Worm (Caenorhabditis elegans): ENCODE measurements around the gene K08F9.4.

Gene K08F9.4

ce11 chrV:15192377-15192776, 48.6 kb downstream of the K08F9.4 start, which contains the start of gene plc-2:
Gene plc-2, plus strand, starts transcription at chrV:15192572.
- TF ChIP-seq ama-1 (optimal IDR thresholded peaks at IDR 0.05) (no peak), tbx-37 (GFP tag; conservative IDR thresholded peaks at IDR 0.05) (no peak), tra-4 (tag; optimal IDR thresholded peaks at IDR 0.05) (no peak), B0310.2 (tag; optimal IDR thresholded peaks at IDR 0.05) (no peak), scrt-1 (GFP tag; IDR thresholded peaks at IDR 0.05) (no peak), flt-1 (GFP tag; IDR thresholded peaks at IDR 0.05) (no peak)

ce11 chrV:15193909-15194308, 50.1 kb downstream of the K08F9.4 start, which contains the start of gene Y75B12B.13:
Gene Y75B12B.13, minus strand, starts transcription at chrV:15194009.
- no peak for TF ChIP-seq ceh-36 (tag; optimal IDR thresholded peaks at IDR 0.05)
- no peak for TF ChIP-seq sea-1 (GFP tag; conservative IDR thresholded peaks at IDR 0.05)
- TF ChIP-seq scrt-1 (GFP tag; IDR thresholded peaks at IDR 0.05), result no peak
- no peak for TF ChIP-seq F13C5.2 (tag; optimal IDR thresholded peaks at IDR 0.05)
- no peak for TF ChIP-seq ceh-13 (GFP tag; optimal IDR thresholded peaks at IDR 0.05)
- no peak for TF ChIP-seq hnd-1 (tag; optimal IDR thresholded peaks at IDR 0.05)
- TF ChIP-seq ets-7 (tag; optimal IDR thresholded peaks at IDR 0.05), result no peak

All from whole organism, early embryonic.